Fruit fly (Drosophila melanogaster): Measurements from ENCODE around the gene CG9265.

dm6 chr2L:21097850-21098249 lies 26.5 kb upstream of the CG9265 start:
- no peak for TF ChIP-seq foxo (GFP tag; optimal IDR thresholded peaks at IDR 0.05)
- TF ChIP-seq HLH106 (tag; optimal IDR thresholded peaks at IDR 0.05), result no peak
- no peak for TF ChIP-seq psq (GFP tag; optimal IDR thresholded peaks at IDR 0.05)
- TF ChIP-seq br (GFP tag; optimal IDR thresholded peaks at IDR 0.05), result no peak
- TF ChIP-seq Vsx2 (GFP tag; optimal IDR thresholded peaks at IDR 0.05; ENCODE audit: partially characterized antibody), result no peak
- no peak for TF ChIP-seq jim (GFP tag; optimal IDR thresholded peaks at IDR 0.05)

All from whole organism, wandering third instar larva.